Worm (Caenorhabditis elegans): Measurements from ENCODE around the gene ceh-10.

DNA sequence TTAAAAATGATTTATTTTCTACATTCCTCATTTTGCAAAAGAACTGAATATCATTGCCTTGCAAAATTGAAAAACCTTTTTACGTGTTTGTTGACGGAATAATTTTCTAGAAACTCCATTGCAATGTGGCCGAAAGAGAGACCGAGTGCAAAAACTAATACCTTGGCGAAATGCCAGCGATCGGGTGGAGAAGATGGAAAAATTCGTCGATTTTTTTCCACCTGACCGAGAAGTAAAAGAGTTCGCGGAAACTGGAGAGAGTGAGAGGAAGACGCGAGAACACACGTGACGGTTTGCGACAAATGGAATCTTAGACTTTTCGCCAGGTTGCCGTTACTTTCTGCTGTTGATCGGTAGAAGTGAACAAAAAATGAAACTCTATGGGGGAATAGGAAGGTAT is 42.8 kb downstream of the ceh-10 start:
- TF ChIP-seq pag-3 (tag; optimal IDR thresholded peaks at IDR 0.05; ENCODE audit: borderline replicate concordance) (no peak), nhr-11 (tag; optimal IDR thresholded peaks at IDR 0.05) (no peak), pat-9 (tag; optimal IDR thresholded peaks at IDR 0.05) (no peak), ets-4 (tag; optimal IDR thresholded peaks at IDR 0.05) (no peak), ztf-16 (tag; optimal IDR thresholded peaks at IDR 0.05) (no peak), che-1 (tag; optimal IDR thresholded peaks at IDR 0.05) (no peak)

Data from whole organism, late embryonic.